Worm (Caenorhabditis elegans): Measurements from ENCODE around the gene Y4C6A.3.

Gene Y4C6A.3

ce11 chrIV:5411120-5411519 lies 44.8 kb downstream of the Y4C6A.3 start, which contains the start of gene ZK616.65:
ZK616.65 (minus strand) TSS chrIV:5411220.
- TF ChIP-seq unc-39 (tag; optimal IDR thresholded peaks at IDR 0.05) = no peak
- no peak for TF ChIP-seq elt-1 (tag; optimal IDR thresholded peaks at IDR 0.05; ENCODE audit: borderline replicate concordance, insufficient read depth)
- TF ChIP-seq lin-13 (tag; optimal IDR thresholded peaks at IDR 0.05) = no peak
- no peak for TF ChIP-seq nhr-28 (tag; optimal IDR thresholded peaks at IDR 0.05)
- no peak for TF ChIP-seq blmp-1 (tag; optimal IDR thresholded peaks at IDR 0.05)
- TF ChIP-seq lin-32 (GFP tag; optimal IDR thresholded peaks at IDR 0.05) = no peak
- no peak for TF ChIP-seq pha-4 (tag; optimal IDR thresholded peaks at IDR 0.05)
- no peak for TF ChIP-seq mab-5 (tag; optimal IDR thresholded peaks at IDR 0.05)
- TF ChIP-seq sem-2 (GFP tag; optimal IDR thresholded peaks at IDR 0.05) = no peak
- TF ChIP-seq elt-3 (tag; optimal IDR thresholded peaks at IDR 0.05) = no peak
- no peak for TF ChIP-seq ceh-39 (tag; optimal IDR thresholded peaks at IDR 0.05)
- no peak for TF ChIP-seq nhr-2 (tag; optimal IDR thresholded peaks at IDR 0.05)
- no peak for TF ChIP-seq unc-120 (tag; optimal IDR thresholded peaks at IDR 0.05; ENCODE audit: poor library complexity, severe bottlenecking)
- no peak for TF ChIP-seq sptf-1 (tag; optimal IDR thresholded peaks at IDR 0.05)
- TF ChIP-seq hlh-1 (tag; optimal IDR thresholded peaks at IDR 0.05) = no peak
- no peak for TF ChIP-seq ces-1 (GFP tag; optimal IDR thresholded peaks at IDR 0.05)

ce11 chrIV:5409112-5409511 lies 46.8 kb downstream of the Y4C6A.3 start:
- TF ChIP-seq ham-2 (GFP tag; optimal IDR thresholded peaks at IDR 0.05) (no peak), mep-1 (tag; optimal IDR thresholded peaks at IDR 0.05) (no peak), hlh-1 (tag; optimal IDR thresholded peaks at IDR 0.05) (no peak), cnd-1 (tag; optimal IDR thresholded peaks at IDR 0.05) (no peak), flh-1 (GFP tag; optimal IDR thresholded peaks at IDR 0.05) (no peak), mab-5 (tag; optimal IDR thresholded peaks at IDR 0.05) (no peak), elt-3 (tag; optimal IDR thresholded peaks at IDR 0.05) (no peak)

- TF ChIP-seq zip-8 (tag; optimal IDR thresholded peaks at IDR 0.05) (no peak), mls-2 (tag; optimal IDR thresholded peaks at IDR 0.05) (no peak), nhr-28 (tag; optimal IDR thresholded peaks at IDR 0.05) (no peak), ztf-11 (tag; optimal IDR thresholded peaks at IDR 0.05) (no peak), bed-3 (GFP tag; optimal IDR thresholded peaks at IDR 0.05) (no peak), ceh-83 (GFP tag; optimal IDR thresholded peaks at IDR 0.05) (no peak), mep-1 (tag; optimal IDR thresholded peaks at IDR 0.05) (no peak), sem-2 (GFP tag; optimal IDR thresholded peaks at IDR 0.05) (no peak), unc-120 (tag; optimal IDR thresholded peaks at IDR 0.05; ENCODE audit: poor library complexity, severe bottlenecking) (no peak), tbx-8 (GFP tag; optimal IDR thresholded peaks at IDR 0.05) (no peak), snpc-4 (tag; optimal IDR thresholded peaks at IDR 0.05) (no peak), elt-1 (tag; optimal IDR thresholded peaks at IDR 0.05; ENCODE audit: borderline replicate concordance, insufficient read depth) (no peak), sptf-1 (tag; optimal IDR thresholded peaks at IDR 0.05) (no peak)
These were observed 50.6 kb downstream of the Y4C6A.3 start, which contains the start of gene ZK616.61 for ce11 chrIV:5405345-5405744. ZK616.61 (plus strand) TSS chrIV:5405645.
